Fruit fly (Drosophila melanogaster) whole organism, embryonic: Measurements from ENCODE around the gene galla-2.

Source experiments
- Antp ChIP-seq: fragments of 200-800 bp; sonication (Bioruptor generic); optimal IDR thresholded peaks from 3 replicates; lab custom pipeline; 2016; ENCODE audit warnings: missing biosample characterization, missing genetic modification characterization
- CG14965 ChIP-seq: fragments of 200-800 bp; sonication (Bioruptor generic); optimal IDR thresholded peaks from 2 replicates; lab custom pipeline; 2016; ENCODE audit warnings: missing biosample characterization, missing genetic modification characterization, borderline replicate concordance
- CG17186 ChIP-seq: fragments of 200-800 bp; sonication (Bioruptor generic); optimal IDR thresholded peaks from 3 replicates; lab custom pipeline; 2017; ENCODE audit warnings: missing biosample characterization, missing genetic modification reagents, missing genetic modification characterization
- CG18476 ChIP-seq: fragments of 200-800 bp; sonication (Bioruptor generic); optimal IDR thresholded peaks from 2 replicates; lab custom pipeline; 2016; ENCODE audit warnings: missing biosample characterization, mild to moderate bottlenecking, missing genetic modification characterization
- CG18599 ChIP-seq: fragments of 200-800 bp; sonication (Bioruptor generic); optimal IDR thresholded peaks from 3 replicates; lab custom pipeline; 2017; ENCODE audit warnings: missing biosample characterization, missing genetic modification characterization, mild to moderate bottlenecking, moderate library complexity, missing genetic modification reagents
- CG18764 ChIP-seq: fragments of 200-800 bp; sonication (Bioruptor generic); optimal IDR thresholded peaks from 3 replicates; lab custom pipeline; 2016; ENCODE audit warnings: missing biosample characterization, missing genetic modification characterization
- CG2678 ChIP-seq: fragments of 200-800 bp; sonication (Bioruptor generic); optimal IDR thresholded peaks from 3 replicates; lab custom pipeline; 2019; ENCODE audit warnings: missing biosample characterization, mild to moderate bottlenecking, missing genetic modification characterization, moderate library complexity
- CG33213 ChIP-seq: fragments of 200-800 bp; sonication (Bioruptor generic); optimal IDR thresholded peaks from 3 replicates; lab custom pipeline; 2016; ENCODE audit warnings: missing biosample characterization, missing genetic modification characterization
- CG34422 ChIP-seq: fragments of 200-800 bp; sonication (Bioruptor generic); IDR thresholded peaks from 3 replicates; pipeline ENCODE4 v1.3.6; 2022; ENCODE audit warnings: missing biosample characterization, missing genetic modification characterization
- CG42726 ChIP-seq: fragments of 200-800 bp; sonication (Bioruptor generic); IDR thresholded peaks from 2 replicates; pipeline ENCODE4 v1.3.6; 2022; ENCODE audit warnings: missing biosample characterization, missing genetic modification characterization; ENCODE audit not compliant: partially characterized antibody
- CG8281 ChIP-seq: fragments of 200-800 bp; sonication (Bioruptor generic); optimal IDR thresholded peaks from 2 replicates; lab custom pipeline; 2018; ENCODE audit warnings: missing biosample characterization, mild to moderate bottlenecking, missing genetic modification characterization, moderate library complexity
- CG8944 ChIP-seq: fragments of 200-800 bp; sonication (Bioruptor generic); optimal IDR thresholded peaks from 3 replicates; lab custom pipeline; 2016; ENCODE audit warnings: missing biosample characterization, missing genetic modification characterization
- CoRest ChIP-seq: fragments of 200-800 bp; sonication (Bioruptor generic); optimal IDR thresholded peaks from 3 replicates; lab custom pipeline; 2018; ENCODE audit warnings: missing biosample characterization, mild to moderate bottlenecking, missing genetic modification characterization, moderate library complexity
- Drgx ChIP-seq: fragments of 200-800 bp; sonication (Bioruptor generic); IDR thresholded peaks from 2 replicates; pipeline ENCODE4 v1.3.6; 2022; ENCODE audit warnings: missing biosample characterization, missing genetic modification characterization
- E2f2 ChIP-seq: fragments of 200-800 bp; sonication (Bioruptor generic); IDR thresholded peaks from 2 replicates; pipeline ENCODE4 v1.3.6; 2022; ENCODE audit warnings: missing biosample characterization, missing genetic modification characterization
- Eip74EF ChIP-seq, 2 experiments: fragments of 200-800 bp in 1 of 2; fragments of >200 bp in 1 of 2; sonication (Bioruptor generic) in 1 of 2; optimal IDR thresholded peaks; 2 replicates each; lab custom pipeline; 2017 to 2019; ENCODE audit warnings: missing biosample characterization in 2 of 2, missing genetic modification characterization in 2 of 2, mild to moderate bottlenecking in 1 of 2, moderate library complexity in 1 of 2
- Ets65A ChIP-seq: fragments of 200-800 bp; sonication (Bioruptor generic); peaks from one replicate; lab custom pipeline; 2016; ENCODE audit warnings: missing biosample characterization, missing genetic modification characterization
- Fer1 ChIP-seq: fragments of 200-800 bp; sonication (Bioruptor generic); optimal IDR thresholded peaks from 2 replicates; lab custom pipeline; 2017; ENCODE audit warnings: missing biosample characterization, mild to moderate bottlenecking, missing genetic modification characterization
- Fer3 ChIP-seq: fragments of 200-800 bp; sonication (Bioruptor generic); optimal IDR thresholded peaks from 2 replicates; lab custom pipeline; 2018; ENCODE audit warnings: missing biosample characterization, mild to moderate bottlenecking, missing genetic modification characterization, moderate library complexity
- GATAe ChIP-seq: fragments of 200-800 bp; sonication (Bioruptor generic); conservative IDR thresholded peaks from 2 replicates; pipeline ENCODE4 v1.3.6; 2022; ENCODE audit warnings: missing biosample characterization, missing genetic modification characterization
- Gsc ChIP-seq: fragments of 200-800 bp; sonication (Bioruptor generic); IDR thresholded peaks from 2 replicates; pipeline ENCODE4 v1.3.6; 2022; ENCODE audit warnings: missing biosample characterization, missing genetic modification characterization
- Hmx ChIP-seq: fragments of 200-800 bp; sonication (Bioruptor generic); optimal IDR thresholded peaks from 2 replicates; lab custom pipeline; 2016; ENCODE audit warnings: missing biosample characterization, missing genetic modification characterization
- Kr ChIP-seq: fragments of 200-800 bp; sonication (Bioruptor generic); optimal IDR thresholded peaks from 2 replicates; lab custom pipeline; 2017; ENCODE audit warnings: missing biosample characterization, mild to moderate bottlenecking, missing genetic modification characterization
- Meics ChIP-seq: fragments of 200-800 bp; sonication (Bioruptor generic); optimal IDR thresholded peaks from 2 replicates; lab custom pipeline; 2017; ENCODE audit warnings: missing biosample characterization, mild to moderate bottlenecking, missing genetic modification characterization
- Mes4 ChIP-seq: fragments of 200-800 bp; sonication (Bioruptor generic); optimal IDR thresholded peaks from 2 replicates; lab custom pipeline; 2016; ENCODE audit warnings: missing biosample characterization, missing genetic modification characterization
- Nf-YB ChIP-seq: fragments of 200-800 bp; sonication (Bioruptor generic); optimal IDR thresholded peaks from 3 replicates; lab custom pipeline; 2019; ENCODE audit warnings: missing biosample characterization, mild to moderate bottlenecking, missing genetic modification characterization, moderate library complexity
- Pdp1 ChIP-seq, 2 experiments: fragments of 200-800 bp; sonication (Bioruptor generic); optimal IDR thresholded peaks; 3 replicates each; lab custom pipeline; 2016; ENCODE audit warnings: missing biosample characterization in 2 of 2, missing genetic modification characterization in 2 of 2, mild to moderate bottlenecking in 1 of 2, moderate library complexity in 1 of 2
- Xbp1 ChIP-seq: fragments of 200-800 bp; sonication (Bioruptor generic); optimal IDR thresholded peaks from 3 replicates; lab custom pipeline; 2016; ENCODE audit warnings: missing biosample characterization, mild to moderate bottlenecking, missing genetic modification characterization
- abd-A ChIP-seq: fragments of 200-800 bp; sonication (Bioruptor generic); optimal IDR thresholded peaks from 3 replicates; lab custom pipeline; 2019; ENCODE audit warnings: missing biosample characterization, mild to moderate bottlenecking, missing genetic modification characterization, moderate library complexity
- bsh ChIP-seq, 2 experiments: fragments of 200-800 bp; sonication (Bioruptor generic); optimal IDR thresholded peaks; 2 replicates each; lab custom pipeline; 2017 to 2018; ENCODE audit warnings: mild to moderate bottlenecking in 2 of 2, missing biosample characterization in 2 of 2, missing genetic modification characterization in 2 of 2, moderate library complexity in 1 of 2
- ems ChIP-seq: fragments of 200-800 bp; sonication (Bioruptor generic); optimal IDR thresholded peaks from 3 replicates; lab custom pipeline; 2016; ENCODE audit warnings: missing biosample characterization, missing genetic modification characterization
- grn ChIP-seq: fragments of 200-800 bp; sonication (Bioruptor generic); optimal IDR thresholded peaks from 3 replicates; lab custom pipeline; 2017; ENCODE audit warnings: missing biosample characterization, missing genetic modification characterization
- kay ChIP-seq: fragments of 200-800 bp; sonication (Bioruptor generic); optimal IDR thresholded peaks from 2 replicates; lab custom pipeline; 2016; ENCODE audit warnings: missing biosample characterization, missing genetic modification characterization
- lbe ChIP-seq: fragments of 200-800 bp; sonication (Bioruptor generic); optimal IDR thresholded peaks from 2 replicates; lab custom pipeline; 2016; ENCODE audit warnings: missing biosample characterization, mild to moderate bottlenecking, missing genetic modification characterization
- nmo ChIP-seq: fragments of 200-800 bp; sonication (Bioruptor generic); optimal IDR thresholded peaks from 2 replicates; lab custom pipeline; 2018; ENCODE audit warnings: missing biosample characterization, mild to moderate bottlenecking, missing genetic modification characterization, moderate library complexity
- nom ChIP-seq: fragments of 200-800 bp; sonication (Bioruptor generic); optimal IDR thresholded peaks from 2 replicates; lab custom pipeline; 2017; ENCODE audit warnings: missing biosample characterization, missing genetic modification characterization, mild to moderate bottlenecking, moderate library complexity, missing genetic modification reagents
- peb ChIP-seq: fragments of 200-800 bp; sonication (Bioruptor generic); IDR thresholded peaks from 2 replicates; pipeline ENCODE4 v1.3.6; 2022; ENCODE audit warnings: missing biosample characterization, missing genetic modification characterization
- scrt ChIP-seq: fragments of 200-800 bp; sonication (Bioruptor generic); optimal IDR thresholded peaks from 2 replicates; lab custom pipeline; 2018; ENCODE audit warnings: missing biosample characterization, mild to moderate bottlenecking, missing genetic modification characterization, moderate library complexity
- sim ChIP-seq: fragments of 200-800 bp; sonication (Bioruptor generic); IDR thresholded peaks from 2 replicates; pipeline ENCODE4 v1.3.6; 2022; ENCODE audit warnings: missing biosample characterization, missing genetic modification characterization
- sima ChIP-seq: fragments of 200-800 bp; sonication (Bioruptor generic); optimal IDR thresholded peaks from 2 replicates; lab custom pipeline; 2016; ENCODE audit warnings: missing biosample characterization, missing genetic modification characterization
- tgo ChIP-seq: fragments of 200-800 bp; sonication (Bioruptor generic); IDR thresholded peaks from 3 replicates; pipeline ENCODE4 v1.3.6; 2022; ENCODE audit warnings: missing biosample characterization, missing genetic modification characterization
- vvl ChIP-seq: fragments of 200-800 bp; sonication (Bioruptor generic); IDR thresholded peaks from 2 replicates; pipeline ENCODE4 v1.3.6; 2022; ENCODE audit warnings: missing biosample characterization, missing genetic modification characterization

The galla-2 gene

DNA sequence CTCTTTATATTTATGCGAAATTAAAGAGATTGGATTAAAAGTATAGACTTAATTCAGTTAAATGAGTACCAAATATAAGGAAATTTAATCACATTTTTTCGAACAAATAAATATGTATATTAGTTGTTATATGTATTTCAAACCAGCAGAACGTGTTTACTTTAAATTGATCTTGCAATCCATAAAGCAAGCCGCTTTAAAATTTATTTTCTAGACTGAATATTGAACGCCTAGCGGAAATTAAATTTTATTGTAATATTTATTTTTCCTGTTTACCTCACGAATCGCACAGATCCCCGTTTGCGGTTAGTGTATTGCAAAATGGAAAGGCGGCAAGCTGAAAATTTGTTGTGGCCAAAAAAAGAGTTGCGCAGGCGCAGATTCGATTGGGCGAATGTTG lies 44.7 kb downstream of the galla-2 start (continued):
- TF ChIP-seq Fer1 (GFP tag; lab: Kevin White, UChicago) (no peak), sima (GFP tag; lab: Kevin White, UChicago) (no peak), CG2678 (tag; lab: Kevin White, UChicago) (no peak), Gsc (no peak)

dm6 chr3L:10927953-10928352 lies 45.3 kb downstream of the galla-2 start:
- no peak for TF ChIP-seq Kr (GFP tag; lab: Kevin White, UChicago)
- TF ChIP-seq grn (GFP tag; lab: Kevin White, UChicago) = no peak
- TF ChIP-seq bsh (GFP tag; optimal IDR thresholded peaks at IDR 0.05; lab: Kevin White, UChicago) = peak in 1 of 2 experiments; percentile 40
- TF ChIP-seq CG34422 (GFP tag; lab: Robert Waterston, UW) = no peak
- TF ChIP-seq Drgx = peak; percentile 70
- no peak for TF ChIP-seq scrt (GFP tag; lab: Kevin White, UChicago)
- no peak for TF ChIP-seq Xbp1
- no peak for TF ChIP-seq CoRest
- TF ChIP-seq abd-A = no peak

- TF ChIP-seq sim (no peak), CG18764 (GFP tag; lab: Kevin White, UChicago) (no peak), tgo (GFP tag; lab: Robert Waterston, UW) (no peak), nom (GFP tag; lab: Kevin White, UChicago) (peak; percentile 90), ems (GFP tag; lab: Kevin White, UChicago) (no peak), Meics (no peak), kay (GFP tag; lab: Kevin White, UChicago) (no peak), CG8281 (tag; lab: Kevin White, UChicago) (no peak), CG42726 (no peak), vvl (GFP tag; lab: Robert Waterston, UW) (no peak), CG33213 (GFP tag; lab: Kevin White, UChicago) (no peak), Kr (GFP tag; lab: Kevin White, UChicago) (no peak), CG8944 (GFP tag; lab: Kevin White, UChicago) (no peak), CG17186 (GFP tag; lab: Kevin White, UChicago) (no peak), peb (GFP tag; lab: Robert Waterston, UW) (no peak), Nf-YB (GFP tag; lab: Kevin White, UChicago) (no peak), Mes4 (GFP tag; lab: Kevin White, UChicago) (no peak), lbe (peak; percentile 40), GATAe (GFP tag; lab: Robert Waterston, UW) (no peak), Antp (GFP tag; lab: Kevin White, UChicago) (no peak), nmo (GFP tag; lab: Kevin White, UChicago) (no peak), Pdp1 (GFP tag; optimal IDR thresholded peaks at IDR 0.05; lab: Kevin White, UChicago) (no peak), Hmx (GFP tag; lab: Kevin White, UChicago) (no peak), Drgx (peak; percentile 70; the same call in 1 of the 2 replicates), Eip74EF (GFP tag; optimal IDR thresholded peaks at IDR 0.05; lab: Kevin White, UChicago) (no peak), Fer3 (tag; lab: Kevin White, UChicago) (no peak), CG18476 (GFP tag; lab: Kevin White, UChicago) (no peak), E2f2 (GFP tag; lab: Robert Waterston, UW) (no peak), Ets65A (peak; percentile 5), CG18599 (GFP tag; lab: Kevin White, UChicago) (no peak), CG14965 (GFP tag; lab: Kevin White, UChicago) (no peak)
- TF ChIP-seq, all 482 proteins: peak for 4
Observed at dm6 chr3L:10928801-10929200, 46.1 kb downstream of the galla-2 start.
